Fruit fly (Drosophila melanogaster): ENCODE data around the gene nero.
A peak's percentile ranks its signal among the peaks of the same experiment; 100 is the strongest.

The nero gene

DNA sequence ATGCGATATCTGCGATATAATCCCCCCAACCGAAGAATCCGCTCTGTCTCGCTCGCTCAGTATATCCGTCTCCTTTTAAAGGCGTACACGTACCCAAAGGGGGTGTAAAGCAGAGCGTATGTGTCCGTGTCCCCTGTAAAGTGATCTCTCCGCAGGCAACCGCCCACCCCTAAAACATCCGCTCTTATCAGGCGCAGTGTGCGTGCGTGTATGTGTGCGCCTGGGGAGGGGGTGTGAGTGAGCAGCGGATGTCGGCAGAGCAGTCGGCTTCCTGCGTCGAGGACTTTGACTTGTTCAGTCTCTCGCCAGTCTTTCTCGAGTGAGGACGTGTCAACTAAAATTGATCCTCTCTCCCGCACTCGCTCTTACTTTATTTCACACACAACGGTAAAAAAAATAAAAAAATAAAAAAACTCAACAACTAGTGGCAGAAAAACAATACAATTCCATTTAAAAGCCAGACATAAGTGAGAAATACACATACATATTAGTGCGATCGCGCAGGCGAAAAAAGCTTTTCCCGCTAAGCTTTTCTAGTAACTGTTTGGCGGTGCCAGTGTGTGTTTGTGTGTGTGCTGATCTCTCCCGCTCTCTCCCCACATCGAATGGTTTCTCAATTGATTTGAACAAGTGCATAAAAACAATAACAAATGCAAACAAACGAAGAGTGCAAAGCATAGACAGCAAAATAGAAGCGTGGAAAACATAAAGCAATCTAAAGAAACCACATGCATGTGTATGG is 21.7 kb downstream of the nero start:
- peak; percentile 87 for TF ChIP-seq CG9139 (GFP tag; optimal IDR thresholded peaks at IDR 0.05)
- no peak for TF ChIP-seq Hr38 (GFP tag; optimal IDR thresholded peaks at IDR 0.05)
- no peak for TF ChIP-seq Lpt (GFP tag; optimal IDR thresholded peaks at IDR 0.05)
- peak; percentile 56 for TF ChIP-seq fkh (GFP tag; optimal IDR thresholded peaks at IDR 0.05)
- TF ChIP-seq Ets96B (tag; optimal IDR thresholded peaks at IDR 0.05): no peak
- TF ChIP-seq CG10631 (GFP tag; optimal IDR thresholded peaks at IDR 0.05): no peak
- TF ChIP-seq CG6163 (GFP tag; IDR thresholded peaks at IDR 0.05): peak; percentile 68; the same call in 2 of the 3 replicates
- TF ChIP-seq Met (GFP tag; optimal IDR thresholded peaks at IDR 0.05): no peak
- TF ChIP-seq pdm3 (GFP tag; optimal IDR thresholded peaks at IDR 0.05): no peak
- peak; percentile 2 for TF ChIP-seq fd59A (GFP tag; optimal IDR thresholded peaks at IDR 0.05)
- peak; percentile 85 to 89 for TF ChIP-seq ss (GFP tag; optimal IDR thresholded peaks at IDR 0.05)
- TF ChIP-seq CG16779 (tag; optimal IDR thresholded peaks at IDR 0.05): no peak
- peak; percentile 24 for TF ChIP-seq CG10669 (GFP tag; optimal IDR thresholded peaks at IDR 0.05)
- TF ChIP-seq Sox15 (GFP tag; optimal IDR thresholded peaks at IDR 0.05): no peak
- TF ChIP-seq CG34406 (GFP tag; optimal IDR thresholded peaks at IDR 0.05): no peak
- TF ChIP-seq Gug (GFP tag; IDR thresholded peaks at IDR 0.05): no peak
- TF ChIP-seq salr (GFP tag; optimal IDR thresholded peaks at IDR 0.05): peak in 1 of 2 experiments; percentile 40
- peak; percentile 29 for TF ChIP-seq Blimp-1 (GFP tag; optimal IDR thresholded peaks at IDR 0.05)
- TF ChIP-seq Hr4 (GFP tag; optimal IDR thresholded peaks at IDR 0.05): no peak
- TF ChIP-seq cyc (GFP tag; optimal IDR thresholded peaks at IDR 0.05): no peak
- TF ChIP-seq topi (GFP tag; optimal IDR thresholded peaks at IDR 0.05): no peak
- TF ChIP-seq CG8632 (GFP tag; optimal IDR thresholded peaks at IDR 0.05): no peak
- peak; percentile 11 for TF ChIP-seq vri (GFP tag; optimal IDR thresholded peaks at IDR 0.05)
- TF ChIP-seq fd85E (GFP tag; optimal IDR thresholded peaks at IDR 0.05): no peak
- TF ChIP-seq CG11902 (GFP tag; optimal IDR thresholded peaks at IDR 0.05): no peak
- TF ChIP-seq lz (GFP tag; optimal IDR thresholded peaks at IDR 0.05): peak; percentile 10
- TF ChIP-seq CG1621 (tag; optimal IDR thresholded peaks at IDR 0.05): peak; percentile 84
- TF ChIP-seq CG31627 (GFP tag; optimal IDR thresholded peaks at IDR 0.05): no peak
- TF ChIP-seq Eip78C (GFP tag): peak; percentile 44
- TF ChIP-seq Hr39 (GFP tag; optimal IDR thresholded peaks at IDR 0.05): no peak
- TF ChIP-seq svp (GFP tag): peak; percentile 79
- no peak for TF ChIP-seq CG6276 (GFP tag; optimal IDR thresholded peaks at IDR 0.05)
- TF ChIP-seq achi (GFP tag; optimal IDR thresholded peaks at IDR 0.05): no peak
- TF ChIP-seq esn (GFP tag; optimal IDR thresholded peaks at IDR 0.05): peak; percentile 1
- no peak for TF ChIP-seq CG3919 (GFP tag; optimal IDR thresholded peaks at IDR 0.05)
- TF ChIP-seq CG8319 (GFP tag; optimal IDR thresholded peaks at IDR 0.05): no peak
- TF ChIP-seq CG11294 (GFP tag; IDR thresholded peaks at IDR 0.05): no peak
- TF ChIP-seq CG3032 (tag; optimal IDR thresholded peaks at IDR 0.05): peak; percentile 8
- TF ChIP-seq Sox14 (GFP tag; optimal IDR thresholded peaks at IDR 0.05): peak; percentile 52
- TF ChIP-seq Ets21C (GFP tag; optimal IDR thresholded peaks at IDR 0.05): no peak
- no peak for TF ChIP-seq CG7368 (GFP tag; optimal IDR thresholded peaks at IDR 0.05)
- TF ChIP-seq dsx (GFP tag; optimal IDR thresholded peaks at IDR 0.05; ENCODE audit: poor library complexity, severe bottlenecking): peak; percentile 37
- TF ChIP-seq eg (GFP tag; IDR thresholded peaks at IDR 0.05): no peak; the same call in 2 of the 3 replicates
- no peak for TF ChIP-seq CG32006 (GFP tag; optimal IDR thresholded peaks at IDR 0.05)
- TF ChIP-seq CG11762 (GFP tag; optimal IDR thresholded peaks at IDR 0.05; ENCODE audit: insufficient read depth): no peak
- TF ChIP-seq net (GFP tag; optimal IDR thresholded peaks at IDR 0.05): no peak
- peak; percentile 16 for TF ChIP-seq CG6792 (GFP tag; optimal IDR thresholded peaks at IDR 0.05)
- no peak for TF ChIP-seq Eip93F (GFP tag; optimal IDR thresholded peaks at IDR 0.05)
- peak; percentile 79 for TF ChIP-seq CG6808 (GFP tag; optimal IDR thresholded peaks at IDR 0.05)
- TF ChIP-seq CG4318 (GFP tag; optimal IDR thresholded peaks at IDR 0.05): no peak
- TF ChIP-seq CG6854 (GFP tag; optimal IDR thresholded peaks at IDR 0.05): peak; percentile 91

All from whole organism, prepupa.